Worm (Caenorhabditis elegans) whole organism, L3 larva: Measurements from ENCODE around the gene let-19.

Experiments used
- R02D3.7 ChIP-seq: fragments of 150-350 bp; optimal IDR thresholded peaks from 2 replicates; lab custom pipeline; 2014; ENCODE audit warnings: missing biosample characterization, missing genetic modification characterization
- ZK546.5 ChIP-seq: sonication (generic microtip); optimal IDR thresholded peaks from 2 replicates; lab custom pipeline; 2017; ENCODE audit warnings: missing biosample characterization, missing genetic modification characterization
- aly-2 ChIP-seq: fragments of 150-350 bp; optimal IDR thresholded peaks from 2 replicates; lab custom pipeline; 2014; ENCODE audit warnings: missing biosample characterization, missing genetic modification characterization
- ama-1 ChIP-seq: fragments of 150-350 bp; optimal IDR thresholded peaks from 2 replicates; lab custom pipeline; 2018
- ceh-82 ChIP-seq: fragments of 150-350 bp; optimal IDR thresholded peaks from 2 replicates; lab custom pipeline; 2014; ENCODE audit warnings: missing biosample characterization, missing genetic modification characterization
- egl-27 ChIP-seq: sonication (generic microtip); optimal IDR thresholded peaks from 4 replicates; lab custom pipeline; 2017; ENCODE audit warnings: missing biosample characterization, missing genetic modification reagents, missing genetic modification characterization
- egl-5 ChIP-seq: fragments of 150-350 bp; optimal IDR thresholded peaks from 2 replicates; lab custom pipeline; 2017; ENCODE audit warnings: missing biosample characterization, missing genetic modification reagents, missing genetic modification characterization, inconsistent platforms
- elt-2 ChIP-seq: sonication (generic microtip); optimal IDR thresholded peaks from 2 replicates; lab custom pipeline; 2016; ENCODE audit warnings: missing genetic modification reagents, mild to moderate bottlenecking, missing genetic modification characterization, missing compliant biosample characterization
- elt-3 ChIP-seq, 3 experiments: fragments of 150-350 bp in 1 of 3; sonication (generic microtip) in 2 of 3; optimal IDR thresholded peaks; 2 replicates in 2 of 3; 4 replicates in 1 of 3; lab custom pipeline; 2014 to 2017; ENCODE audit warnings: missing biosample characterization in 3 of 3, missing genetic modification characterization in 3 of 3
- eor-1 ChIP-seq, 2 experiments: fragments of 150-350 bp; optimal IDR thresholded peaks; 2 replicates each; lab custom pipeline; 2014 to 2018; ENCODE audit warnings: missing biosample characterization in 2 of 2, missing genetic modification characterization in 2 of 2
- fkh-10 ChIP-seq: sonication (generic microtip); optimal IDR thresholded peaks from 2 replicates; lab custom pipeline; 2017; ENCODE audit warnings: missing biosample characterization, missing genetic modification reagents, missing genetic modification characterization
- fkh-2 ChIP-seq: fragments of 150-350 bp; optimal IDR thresholded peaks from 2 replicates; lab custom pipeline; 2014; ENCODE audit warnings: missing biosample characterization, missing genetic modification reagents, missing genetic modification characterization
- hmg-11 ChIP-seq: sonication (generic microtip); optimal IDR thresholded peaks from 2 replicates; lab custom pipeline; 2016; ENCODE audit warnings: missing genetic modification characterization, missing compliant biosample characterization
- jun-1 ChIP-seq: fragments of 150-350 bp; optimal IDR thresholded peaks from 2 replicates; lab custom pipeline; 2014; ENCODE audit warnings: missing biosample characterization, missing genetic modification reagents, missing genetic modification characterization
- lin-15B ChIP-seq: fragments of 150-350 bp; optimal IDR thresholded peaks from 2 replicates; lab custom pipeline; 2014; ENCODE audit warnings: missing biosample characterization, missing genetic modification characterization
- lin-39 ChIP-seq: fragments of 150-350 bp; optimal IDR thresholded peaks from 2 replicates; lab custom pipeline; 2018; ENCODE audit warnings: missing biosample characterization, missing genetic modification reagents, missing genetic modification characterization
- lsy-12 ChIP-seq: sonication (generic microtip); optimal IDR thresholded peaks from 2 replicates; lab custom pipeline; 2016; ENCODE audit warnings: mild to moderate bottlenecking, missing genetic modification characterization, missing compliant biosample characterization
- mdl-1 ChIP-seq: fragments of 150-350 bp; optimal IDR thresholded peaks from 2 replicates; lab custom pipeline; 2014; ENCODE audit warnings: missing biosample characterization, missing genetic modification characterization
- mml-1 ChIP-seq: fragments of 150-350 bp; sonication (generic microtip); optimal IDR thresholded peaks from 3 replicates; lab custom pipeline; 2014; ENCODE audit warnings: missing biosample characterization, missing genetic modification characterization
- nfya-1 ChIP-seq: sonication (generic microtip); optimal IDR thresholded peaks from 2 replicates; lab custom pipeline; 2017; ENCODE audit warnings: missing genetic modification characterization, mild to moderate bottlenecking, missing compliant biosample characterization, antibody characterized with exemption, moderate library complexity; ENCODE audit not compliant: insufficient read depth
- nhr-11 ChIP-seq: fragments of 150-350 bp; optimal IDR thresholded peaks from 2 replicates; lab custom pipeline; 2014; ENCODE audit warnings: missing biosample characterization, missing genetic modification characterization
- nhr-12 ChIP-seq: fragments of 150-350 bp; optimal IDR thresholded peaks from 2 replicates; lab custom pipeline; 2014; ENCODE audit warnings: missing biosample characterization, missing genetic modification characterization
- nhr-23 ChIP-seq: fragments of 150-350 bp; optimal IDR thresholded peaks from 2 replicates; lab custom pipeline; 2014; ENCODE audit warnings: missing biosample characterization, missing genetic modification reagents, missing genetic modification characterization
- nhr-25 ChIP-seq: sonication (generic microtip); optimal IDR thresholded peaks from 2 replicates; lab custom pipeline; 2017; ENCODE audit warnings: missing biosample characterization, missing genetic modification characterization
- nhr-28 ChIP-seq: fragments of 150-350 bp; optimal IDR thresholded peaks from 2 replicates; lab custom pipeline; 2014; ENCODE audit warnings: missing biosample characterization, missing genetic modification characterization
- nhr-43 ChIP-seq: sonication (generic microtip); optimal IDR thresholded peaks from 2 replicates; lab custom pipeline; 2016; ENCODE audit warnings: mild to moderate bottlenecking, missing genetic modification characterization, missing compliant biosample characterization; ENCODE audit not compliant: poor library complexity, severe bottlenecking
- nhr-67 ChIP-seq: fragments of 150-350 bp; optimal IDR thresholded peaks from 2 replicates; lab custom pipeline; 2014; ENCODE audit warnings: missing biosample characterization, missing genetic modification characterization
- nhr-76 ChIP-seq: fragments of 150-350 bp; sonication (generic microtip); optimal IDR thresholded peaks from 5 replicates; lab custom pipeline; 2014; ENCODE audit warnings: missing biosample characterization, missing genetic modification characterization
- nhr-77 ChIP-seq: fragments of 150-350 bp; optimal IDR thresholded peaks from 2 replicates; lab custom pipeline; 2014; ENCODE audit warnings: missing biosample characterization, missing genetic modification characterization
- pha-4 ChIP-seq: fragments of 150-350 bp; optimal IDR thresholded peaks from 2 replicates; lab custom pipeline; 2014; ENCODE audit warnings: missing biosample characterization, missing genetic modification reagents, missing genetic modification characterization
- pqm-1 ChIP-seq: fragments of 150-350 bp; optimal IDR thresholded peaks from 2 replicates; lab custom pipeline; 2017; ENCODE audit warnings: missing biosample characterization, missing genetic modification characterization, inconsistent platforms
- sea-2 ChIP-seq: fragments of 150-350 bp; sonication (generic microtip); optimal IDR thresholded peaks from 4 replicates; lab custom pipeline; 2014; ENCODE audit warnings: missing biosample characterization, missing genetic modification reagents, missing genetic modification characterization
- skn-1 ChIP-seq: fragments of 150-350 bp; optimal IDR thresholded peaks from 2 replicates; lab custom pipeline; 2014; ENCODE audit warnings: missing biosample characterization, missing genetic modification characterization
- unc-39 ChIP-seq: sonication (generic microtip); optimal IDR thresholded peaks from 4 replicates; lab custom pipeline; 2017; ENCODE audit warnings: missing biosample characterization, missing genetic modification characterization
- ztf-11 ChIP-seq: fragments of 150-350 bp; optimal IDR thresholded peaks from 2 replicates; lab custom pipeline; 2014; ENCODE audit warnings: missing biosample characterization, missing genetic modification characterization
- ztf-4 ChIP-seq: fragments of 150-350 bp; optimal IDR thresholded peaks from 2 replicates; lab custom pipeline; 2014; ENCODE audit warnings: missing biosample characterization, missing genetic modification characterization

Gene let-19

DNA sequence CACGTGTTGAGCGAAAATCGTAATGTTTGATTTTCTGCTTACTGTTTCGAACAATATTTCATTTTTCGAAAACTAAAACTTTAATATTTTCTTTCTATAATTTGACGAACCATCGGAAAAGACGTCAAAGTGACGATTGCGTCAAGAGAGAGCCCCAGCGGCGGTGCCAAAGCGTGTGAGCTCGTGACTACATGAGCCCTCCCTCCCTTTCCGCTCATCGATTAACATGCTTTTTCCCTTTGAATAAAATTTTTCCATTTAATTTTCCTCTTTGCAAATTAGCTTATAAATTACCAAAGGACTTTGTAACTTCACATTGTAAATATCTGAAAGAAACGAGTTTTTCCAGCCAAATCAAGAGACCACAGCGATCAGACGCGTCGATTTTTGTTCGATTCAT is 27.8 kb upstream of the let-19 start:
- TF ChIP-seq ztf-11: no peak
- peak; percentile 21 for TF ChIP-seq lin-15B

ce11 chrII:8743379-8744173 is 27.2 kb upstream of the let-19 start, which contains the start of gene mak-1:
TSS of gene mak-1 (plus strand) at chrII:8744071.
- TF ChIP-seq pqm-1 (tag; lab: Kevin White, UChicago): peak; percentile 46
- peak; percentile 90 for TF ChIP-seq elt-2 (tag; lab: Kevin White, UChicago)
- TF ChIP-seq nhr-23 (tag; lab: Kevin White, UChicago): peak; percentile 17
- no peak for TF ChIP-seq pha-4 (tag; lab: Kevin White, UChicago)
- peak; percentile 55 for TF ChIP-seq nhr-25 (tag; lab: Kevin White, UChicago)
- peak; percentile 75 for TF ChIP-seq jun-1
- no peak for TF ChIP-seq hmg-11 (tag; lab: Kevin White, UChicago)
- TF ChIP-seq nhr-43 (tag; lab: Kevin White, UChicago): peak; percentile 65
- no peak for TF ChIP-seq fkh-10 (GFP tag; lab: Kevin White, UChicago)
- peak; percentile 94 for TF ChIP-seq ama-1 (lab: Kevin White, UChicago)
- peak; percentile 30 for TF ChIP-seq lin-39 (tag; lab: Kevin White, UChicago)
- no peak for TF ChIP-seq unc-39
- no peak for TF ChIP-seq nhr-11
- no peak for TF ChIP-seq elt-3 (tag; optimal IDR thresholded peaks at IDR 0.05; lab: Kevin White, UChicago)
- peak; percentile 76 for TF ChIP-seq nfya-1 (tag; lab: Kevin White, UChicago)
- no peak for TF ChIP-seq lsy-12 (tag; lab: Kevin White, UChicago)

ce11 chrII:8744555-8745448 is 26.0 kb upstream of the let-19 start:
- TF ChIP-seq nhr-25 (tag; lab: Kevin White, UChicago) (peak; percentile 85), nhr-28 (tag; lab: Kevin White, UChicago) (no peak), nhr-77 (tag; lab: Kevin White, UChicago) (no peak), ama-1 (lab: Kevin White, UChicago) (peak; percentile 96), pqm-1 (tag; lab: Kevin White, UChicago) (peak; percentile 3), nfya-1 (tag; lab: Kevin White, UChicago) (peak; percentile 37), sea-2 (GFP tag; lab: Kevin White, UChicago) (no peak), elt-2 (tag; lab: Kevin White, UChicago) (peak; percentile 24), ztf-4 (peak; percentile 4), jun-1 (peak; percentile 20), lin-39 (tag; lab: Kevin White, UChicago) (peak; percentile 47), nhr-43 (tag; lab: Kevin White, UChicago) (peak; percentile 36), mdl-1 (tag; lab: Kevin White, UChicago) (peak; percentile 14), mml-1 (tag; lab: Kevin White, UChicago) (no peak), ztf-11 (no peak), egl-5 (tag; lab: Kevin White, UChicago) (no peak), eor-1 (tag; optimal IDR thresholded peaks at IDR 0.05; lab: Kevin White, UChicago) (no peak), lin-15B (no peak), fkh-2 (tag; lab: Kevin White, UChicago) (no peak), nhr-76 (no peak), unc-39 (no peak), nhr-23 (tag; lab: Kevin White, UChicago) (peak; percentile 67), lsy-12 (tag; lab: Kevin White, UChicago) (no peak), pha-4 (tag; lab: Kevin White, UChicago) (peak; percentile 41), ceh-82 (tag; lab: Kevin White, UChicago) (no peak)

DNA sequence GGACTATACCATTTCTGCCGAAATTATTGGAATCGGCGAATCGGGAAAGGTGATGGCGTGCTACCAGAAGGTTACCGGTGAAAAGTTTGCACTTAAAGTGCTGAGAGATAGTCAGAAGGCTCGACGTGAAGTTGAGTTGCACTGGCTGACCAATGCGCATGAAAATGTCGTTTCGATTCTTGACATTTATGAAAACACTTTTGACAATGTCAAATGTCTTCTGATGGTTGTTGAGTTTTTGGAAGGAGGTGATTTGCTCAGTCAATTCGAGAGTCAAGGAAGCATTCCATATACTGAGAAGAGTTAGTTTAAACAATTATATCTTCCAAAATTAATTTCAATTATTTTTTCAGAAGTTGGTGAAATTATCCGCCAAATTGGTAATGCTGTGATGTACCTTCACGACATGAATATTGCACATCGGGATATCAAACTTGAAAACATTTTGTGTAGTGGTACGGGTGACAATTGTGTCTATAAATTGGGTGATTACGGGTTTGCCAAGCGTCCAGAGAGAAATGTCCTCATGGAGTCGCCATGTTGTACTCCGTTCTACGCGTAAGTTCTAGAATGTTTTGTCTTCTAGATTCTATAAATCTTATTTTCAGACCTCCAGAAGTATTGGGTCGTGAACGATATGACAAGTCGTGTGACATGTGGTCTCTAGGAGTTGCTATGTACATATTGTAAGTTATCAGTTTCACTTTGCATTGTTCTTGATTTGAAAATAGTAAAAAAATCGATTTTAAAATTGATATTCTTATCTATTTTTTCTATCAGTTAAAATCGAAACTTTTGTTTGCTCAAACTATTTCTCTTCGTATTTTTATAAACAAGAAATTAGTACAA is 25.1 kb upstream of the let-19 start:
- TF ChIP-seq nhr-23 (tag; lab: Kevin White, UChicago) (no peak), R02D3.7 (tag; lab: Kevin White, UChicago) (no peak), ztf-4 (no peak), egl-27 (tag; lab: Kevin White, UChicago) (no peak), sea-2 (GFP tag; lab: Kevin White, UChicago) (no peak), eor-1 (tag; optimal IDR thresholded peaks at IDR 0.05; lab: Kevin White, UChicago) (no peak), unc-39 (no peak), nhr-67 (tag; lab: Kevin White, UChicago) (no peak), egl-5 (tag; lab: Kevin White, UChicago) (no peak), pqm-1 (tag; lab: Kevin White, UChicago) (no peak), jun-1 (no peak), skn-1 (tag; lab: Kevin White, UChicago) (no peak), aly-2 (no peak), nhr-28 (tag; lab: Kevin White, UChicago) (no peak), nhr-12 (tag; lab: Kevin White, UChicago) (no peak), nhr-25 (tag; lab: Kevin White, UChicago) (peak; percentile 6), hmg-11 (tag; lab: Kevin White, UChicago) (no peak), nfya-1 (tag; lab: Kevin White, UChicago) (no peak), ceh-82 (tag; lab: Kevin White, UChicago) (no peak), ztf-11 (no peak), nhr-43 (tag; lab: Kevin White, UChicago) (peak; percentile 72), pha-4 (tag; lab: Kevin White, UChicago) (peak; percentile 58), nhr-11 (no peak), ama-1 (lab: Kevin White, UChicago) (peak; percentile 97), ZK546.5 (tag; lab: Kevin White, UChicago) (no peak)
